Worm (Caenorhabditis elegans) whole organism, late embryonic: Measurements from ENCODE around the gene K01A2.5.

Experiments
- ceh-19 ChIP-seq: fragments of 200-800 bp; sonication (Bioruptor generic); optimal IDR thresholded peaks from 2 replicates; lab custom pipeline; 2018; ENCODE audit warnings: mild to moderate bottlenecking, missing genetic modification characterization, missing compliant biosample characterization
- pha-4 ChIP-seq: fragments of 150-350 bp; optimal IDR thresholded peaks from 2 replicates; lab custom pipeline; 2018; ENCODE audit warnings: missing biosample characterization, missing genetic modification reagents, missing genetic modification characterization

DNA sequence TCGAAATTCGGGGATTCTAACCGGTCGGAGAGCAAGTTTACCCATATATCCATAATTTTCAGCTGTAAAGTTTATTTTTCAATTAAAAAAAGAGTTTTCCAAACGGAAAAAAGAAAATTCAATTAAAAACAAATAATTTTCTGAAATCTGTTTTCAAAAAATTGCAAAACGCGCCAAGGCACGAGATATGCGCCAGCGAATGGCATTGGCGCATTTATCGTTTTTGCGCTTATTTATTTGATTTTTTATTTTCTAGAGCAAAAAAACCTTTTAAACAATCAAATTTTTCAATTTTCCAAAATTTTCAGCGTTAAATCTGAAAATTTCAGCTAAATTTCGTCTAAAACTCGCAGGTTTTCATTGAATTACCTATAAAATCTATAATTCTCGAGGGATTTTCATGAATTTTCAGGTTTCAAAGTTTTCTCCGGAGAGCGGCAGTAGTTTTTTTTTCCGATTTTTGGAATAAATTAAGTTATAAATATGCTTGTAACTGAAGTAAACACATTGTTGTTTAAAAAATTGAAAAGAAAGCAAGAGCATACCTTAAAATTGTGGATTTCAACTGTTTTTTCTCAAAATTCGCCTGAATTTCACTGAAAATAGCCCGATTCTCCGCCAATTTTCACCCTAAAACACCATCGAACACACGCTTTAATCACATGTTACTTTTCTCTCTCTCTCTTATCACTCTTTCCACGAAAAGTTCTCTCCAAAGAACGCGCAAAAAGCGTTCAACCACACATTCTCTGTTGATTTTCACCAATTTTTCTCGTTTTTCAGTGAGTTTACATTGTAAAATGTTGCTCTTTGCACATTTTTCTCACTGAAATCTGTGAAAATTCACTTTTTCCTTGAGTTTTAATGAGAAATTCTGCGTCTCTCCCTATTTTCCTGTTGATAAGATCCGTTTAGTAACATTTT lies 15.2 kb upstream of the K01A2.5 start, which contains the start of gene B0432.10:
- TF ChIP-seq ceh-19 (GFP tag; lab: Kevin White, UChicago) (no peak), pha-4 (tag; lab: Kevin White, UChicago) (no peak)
